Fruit fly (Drosophila melanogaster) whole organism, embryonic: Measurements from ENCODE around the gene cwo.

Experiments
- Adf1 ChIP-seq: fragments of 200-800 bp; sonication (Bioruptor generic); IDR thresholded peaks from 2 replicates; pipeline ENCODE4 v1.3.6; 2022; ENCODE audit warnings: missing biosample characterization, missing genetic modification characterization
- B-H2 ChIP-seq: fragments of 200-800 bp; sonication (Bioruptor generic); optimal IDR thresholded peaks from 2 replicates; lab custom pipeline; 2018; ENCODE audit warnings: missing biosample characterization, mild to moderate bottlenecking, missing genetic modification characterization
- BEAF-32 ChIP-seq: fragments of 200-800 bp; sonication (Bioruptor generic); optimal IDR thresholded peaks from 3 replicates; lab custom pipeline; 2017; ENCODE audit warnings: missing biosample characterization, missing genetic modification characterization, mild to moderate bottlenecking, moderate library complexity, missing genetic modification reagents
- CG11093 ChIP-seq: fragments of 200-800 bp; sonication (Bioruptor generic); IDR thresholded peaks from 3 replicates; pipeline ENCODE4 v1.3.6; 2022; ENCODE audit warnings: missing biosample characterization, missing genetic modification characterization
- CG11560 ChIP-seq: fragments of 200-800 bp; sonication (Bioruptor generic); IDR thresholded peaks from 3 replicates; pipeline ENCODE4 v1.3.6; 2022; ENCODE audit warnings: missing biosample characterization, missing genetic modification characterization
- CG12071 ChIP-seq: fragments of 200-800 bp; sonication (Bioruptor generic); optimal IDR thresholded peaks from 3 replicates; lab custom pipeline; 2018; ENCODE audit warnings: missing biosample characterization, mild to moderate bottlenecking, missing genetic modification characterization
- CG12659 ChIP-seq: fragments of 200-800 bp; sonication (Bioruptor generic); optimal IDR thresholded peaks from 3 replicates; lab custom pipeline; 2017; ENCODE audit warnings: mild to moderate bottlenecking, missing biosample characterization, missing genetic modification reagents, missing genetic modification characterization
- CG12744 ChIP-seq: fragments of 200-800 bp; sonication (Bioruptor generic); optimal IDR thresholded peaks from 2 replicates; lab custom pipeline; 2016; ENCODE audit warnings: missing biosample characterization, missing genetic modification characterization
- CG13296 ChIP-seq: fragments of 200-800 bp; sonication (Bioruptor generic); optimal IDR thresholded peaks from 3 replicates; lab custom pipeline; 2018; ENCODE audit warnings: missing biosample characterization, mild to moderate bottlenecking, missing genetic modification characterization
- CG14050 ChIP-seq: fragments of 200-800 bp; sonication (Bioruptor generic); IDR thresholded peaks from 3 replicates; pipeline ENCODE4 v1.3.6; 2022; ENCODE audit warnings: missing biosample characterization, missing genetic modification characterization
- CG14441 ChIP-seq: fragments of 200-800 bp; sonication (Bioruptor generic); IDR thresholded peaks from 2 replicates; pipeline ENCODE4 v1.3.6; 2022; ENCODE audit warnings: missing biosample characterization, missing genetic modification characterization
- CG1529 ChIP-seq: fragments of 200-800 bp; sonication (Bioruptor generic); optimal IDR thresholded peaks from 3 replicates; lab custom pipeline; 2018; ENCODE audit warnings: missing biosample characterization, missing genetic modification characterization
- CG2678 ChIP-seq: fragments of 200-800 bp; sonication (Bioruptor generic); optimal IDR thresholded peaks from 3 replicates; lab custom pipeline; 2019; ENCODE audit warnings: missing biosample characterization, mild to moderate bottlenecking, missing genetic modification characterization, moderate library complexity
- CG31365 ChIP-seq: fragments of 200-800 bp; sonication (Bioruptor generic); optimal IDR thresholded peaks from 2 replicates; lab custom pipeline; 2018; ENCODE audit warnings: missing biosample characterization, mild to moderate bottlenecking, missing genetic modification characterization
- CG3847 ChIP-seq: fragments of 200-800 bp; sonication (Bioruptor generic); IDR thresholded peaks from 2 replicates; pipeline ENCODE4 v1.3.6; 2022; ENCODE audit warnings: missing biosample characterization, missing genetic modification characterization
- CG6683 ChIP-seq: fragments of 200-800 bp; sonication (Bioruptor generic); optimal IDR thresholded peaks from 2 replicates; lab custom pipeline; 2017; ENCODE audit warnings: missing biosample characterization, mild to moderate bottlenecking, missing genetic modification characterization, missing genetic modification reagents
- CG7372 ChIP-seq: fragments of 200-800 bp; sonication (Bioruptor generic); IDR thresholded peaks from 2 replicates; pipeline ENCODE4 v1.3.6; 2022; ENCODE audit warnings: missing biosample characterization, missing genetic modification characterization
- CG8359 ChIP-seq: fragments of 200-800 bp; sonication (Bioruptor generic); optimal IDR thresholded peaks from 2 replicates; lab custom pipeline; 2017; ENCODE audit warnings: missing biosample characterization, mild to moderate bottlenecking, missing genetic modification characterization, borderline replicate concordance
- Chrac-16 ChIP-seq: fragments of 200-800 bp; sonication (Bioruptor generic); optimal IDR thresholded peaks from 3 replicates; lab custom pipeline; 2016; ENCODE audit warnings: missing biosample characterization, missing genetic modification characterization
- Dll ChIP-seq: fragments of 200-800 bp; sonication (Bioruptor generic); IDR thresholded peaks from 4 replicates; pipeline ENCODE4 v1.3.6; 2022; ENCODE audit warnings: missing biosample characterization, missing genetic modification characterization; ENCODE audit not compliant: partially characterized antibody
- Fer1 ChIP-seq: fragments of 200-800 bp; sonication (Bioruptor generic); optimal IDR thresholded peaks from 2 replicates; lab custom pipeline; 2017; ENCODE audit warnings: missing biosample characterization, mild to moderate bottlenecking, missing genetic modification characterization
- HLH3B ChIP-seq: fragments of 200-800 bp; sonication (Bioruptor generic); IDR thresholded peaks from 2 replicates; pipeline ENCODE4 v1.3.6; 2022; ENCODE audit warnings: missing biosample characterization, missing genetic modification characterization
- HLH54F ChIP-seq: fragments of 200-800 bp; sonication (Bioruptor generic); optimal IDR thresholded peaks from 3 replicates; lab custom pipeline; 2016; ENCODE audit warnings: missing biosample characterization, missing genetic modification characterization
- Hey ChIP-seq: fragments of 200-800 bp; sonication (Bioruptor generic); optimal IDR thresholded peaks from 3 replicates; lab custom pipeline; 2018; ENCODE audit warnings: missing biosample characterization, mild to moderate bottlenecking, missing genetic modification characterization
- Hmr ChIP-seq: fragments of 200-800 bp; sonication (Bioruptor generic); optimal IDR thresholded peaks from 3 replicates; lab custom pipeline; 2017; ENCODE audit warnings: mild to moderate bottlenecking, missing biosample characterization, missing genetic modification reagents, missing genetic modification characterization
- Hsf ChIP-seq: fragments of 200-800 bp; sonication (Bioruptor generic); optimal IDR thresholded peaks from 3 replicates; lab custom pipeline; 2016; ENCODE audit warnings: missing biosample characterization, missing genetic modification characterization
- Mad ChIP-seq: fragments of 200-800 bp; sonication (Bioruptor generic); optimal IDR thresholded peaks from 2 replicates; lab custom pipeline; 2016; ENCODE audit warnings: missing biosample characterization, missing genetic modification characterization
- Meics ChIP-seq: fragments of 200-800 bp; sonication (Bioruptor generic); optimal IDR thresholded peaks from 2 replicates; lab custom pipeline; 2017; ENCODE audit warnings: missing biosample characterization, mild to moderate bottlenecking, missing genetic modification characterization
- NK7.1 ChIP-seq: fragments of 200-800 bp; sonication (Bioruptor generic); optimal IDR thresholded peaks from 3 replicates; lab custom pipeline; 2016; ENCODE audit warnings: missing biosample characterization, missing genetic modification characterization
- Stat92E ChIP-seq, 3 experiments: fragments of >200 bp in 2 of 3; fragments of 200-800 bp in 1 of 3; sonication (Bioruptor generic) in 1 of 3; optimal IDR thresholded peaks; 2 replicates each; lab custom pipeline; 2017 to 2019; ENCODE audit warnings: missing biosample characterization in 3 of 3, missing genetic modification characterization in 3 of 3, mild to moderate bottlenecking in 1 of 3, moderate library complexity in 1 of 3
- Taf1 ChIP-seq: fragments of 200-800 bp; sonication (Bioruptor generic); IDR thresholded peaks from 2 replicates; pipeline ENCODE4 v1.3.6; 2022; ENCODE audit warnings: missing biosample characterization, missing genetic modification characterization
- ara ChIP-seq: fragments of 200-800 bp; sonication (Bioruptor generic); IDR thresholded peaks from 2 replicates; pipeline ENCODE4 v1.3.6; 2022; ENCODE audit warnings: missing biosample characterization, missing genetic modification characterization
- az2 ChIP-seq: fragments of 200-800 bp; sonication (Bioruptor generic); optimal IDR thresholded peaks from 3 replicates; lab custom pipeline; 2016; ENCODE audit warnings: missing biosample characterization, missing genetic modification characterization
- bigmax ChIP-seq: fragments of 200-800 bp; sonication (Bioruptor generic); optimal IDR thresholded peaks from 2 replicates; lab custom pipeline; 2018; ENCODE audit warnings: missing biosample characterization, mild to moderate bottlenecking, missing genetic modification characterization
- bowl ChIP-seq: fragments of 200-800 bp; sonication (Bioruptor generic); IDR thresholded peaks from 2 replicates; pipeline ENCODE4 v1.3.6; 2022; ENCODE audit warnings: missing biosample characterization, missing genetic modification characterization
- btn ChIP-seq: fragments of 200-800 bp; sonication (Bioruptor generic); optimal IDR thresholded peaks from 2 replicates; lab custom pipeline; 2016; ENCODE audit warnings: missing biosample characterization, missing genetic modification characterization
- cg ChIP-seq: fragments of 200-800 bp; sonication (Bioruptor generic); optimal IDR thresholded peaks from 3 replicates; lab custom pipeline; 2019; ENCODE audit warnings: missing biosample characterization, mild to moderate bottlenecking, missing genetic modification characterization, moderate library complexity
- fd96Cb ChIP-seq: fragments of 200-800 bp; sonication (Bioruptor generic); optimal IDR thresholded peaks from 2 replicates; lab custom pipeline; 2018; ENCODE audit warnings: missing biosample characterization, mild to moderate bottlenecking, missing genetic modification characterization, moderate library complexity
- ftz-f1 ChIP-seq: fragments of 200-800 bp; sonication (Bioruptor generic); optimal IDR thresholded peaks from 2 replicates; lab custom pipeline; 2016; ENCODE audit warnings: missing biosample characterization, missing genetic modification characterization
- gcm2 ChIP-seq: fragments of 200-800 bp; sonication (Bioruptor generic); optimal IDR thresholded peaks from 2 replicates; lab custom pipeline; 2016; ENCODE audit warnings: missing biosample characterization, missing genetic modification characterization
- insv ChIP-seq, 2 experiments: fragments of 200-800 bp; sonication (Bioruptor generic); optimal IDR thresholded peaks; 3 replicates each; lab custom pipeline; 2016 to 2018; ENCODE audit warnings: missing biosample characterization in 2 of 2, missing genetic modification characterization in 2 of 2
- inv ChIP-seq: fragments of 200-800 bp; sonication (Bioruptor generic); IDR thresholded peaks from 2 replicates; pipeline ENCODE4 v1.3.6; 2022; ENCODE audit warnings: missing biosample characterization, missing genetic modification characterization; ENCODE audit not compliant: partially characterized antibody
- mirr ChIP-seq: fragments of 200-800 bp; sonication (Bioruptor generic); optimal IDR thresholded peaks from 3 replicates; lab custom pipeline; 2018; ENCODE audit warnings: missing biosample characterization, mild to moderate bottlenecking, missing genetic modification characterization
- pros ChIP-seq: fragments of 200-800 bp; sonication (Bioruptor generic); optimal IDR thresholded peaks from 3 replicates; lab custom pipeline; 2019; ENCODE audit warnings: missing biosample characterization, mild to moderate bottlenecking, missing genetic modification characterization, moderate library complexity
- salm ChIP-seq: fragments of 200-800 bp; sonication (Bioruptor generic); optimal IDR thresholded peaks from 2 replicates; lab custom pipeline; 2018; ENCODE audit warnings: missing biosample characterization, mild to moderate bottlenecking, missing genetic modification characterization
- scrt ChIP-seq: fragments of 200-800 bp; sonication (Bioruptor generic); optimal IDR thresholded peaks from 2 replicates; lab custom pipeline; 2018; ENCODE audit warnings: missing biosample characterization, mild to moderate bottlenecking, missing genetic modification characterization, moderate library complexity
- sim ChIP-seq: fragments of 200-800 bp; sonication (Bioruptor generic); IDR thresholded peaks from 2 replicates; pipeline ENCODE4 v1.3.6; 2022; ENCODE audit warnings: missing biosample characterization, missing genetic modification characterization
- vvl ChIP-seq: fragments of 200-800 bp; sonication (Bioruptor generic); IDR thresholded peaks from 2 replicates; pipeline ENCODE4 v1.3.6; 2022; ENCODE audit warnings: missing biosample characterization, missing genetic modification characterization
- wdn ChIP-seq: fragments of 200-800 bp; sonication (Bioruptor generic); IDR thresholded peaks from 2 replicates; pipeline ENCODE4 v1.3.6; 2022; ENCODE audit warnings: missing biosample characterization, missing genetic modification characterization

The cwo gene

dm6 chr3R:10393654-10394367, 5.8 kb downstream of the cwo start (continued):
- TF ChIP-seq Mad (GFP tag; lab: Kevin White, UChicago) (peak; percentile 61), CG11560 (tag; lab: Robert Waterston, UW) (no peak), fd96Cb (tag; lab: Kevin White, UChicago) (peak; percentile 78), wdn (GFP tag; lab: Robert Waterston, UW) (peak; percentile 80), Hey (tag; lab: Kevin White, UChicago) (peak; percentile 14), BEAF-32 (GFP tag; lab: Kevin White, UChicago) (no peak), vvl (GFP tag; lab: Robert Waterston, UW) (peak; percentile 91), CG31365 (tag; lab: Kevin White, UChicago) (peak; percentile 37), CG12744 (GFP tag; lab: Kevin White, UChicago) (peak; percentile 86), CG14050 (peak; percentile 85), pros (GFP tag; lab: Kevin White, UChicago) (no peak), gcm2 (GFP tag; lab: Kevin White, UChicago) (peak; percentile 43), CG3847 (GFP tag; lab: Robert Waterston, UW) (peak; percentile 78), inv (GFP tag; lab: Robert Waterston, UW) (no peak), bowl (peak; percentile 86), CG14441 (GFP tag; lab: Robert Waterston, UW) (peak; percentile 91), CG2678 (tag; lab: Kevin White, UChicago) (peak; percentile 90), CG13296 (GFP tag; lab: Kevin White, UChicago) (peak; percentile 80), CG12659 (GFP tag; lab: Kevin White, UChicago) (peak; percentile 86), bigmax (no peak), CG11093 (GFP tag; lab: Robert Waterston, UW) (peak; percentile 58; the same call in 2 of the 3 replicates), Chrac-16 (GFP tag; lab: Kevin White, UChicago) (peak; percentile 55), scrt (GFP tag; lab: Kevin White, UChicago) (peak; percentile 16), CG7372 (GFP tag; lab: Robert Waterston, UW) (peak; percentile 82), mirr (GFP tag; lab: Kevin White, UChicago) (no peak), Adf1 (GFP tag; lab: Robert Waterston, UW) (peak; percentile 49), Taf1 (peak; percentile 68), az2 (GFP tag; lab: Kevin White, UChicago) (peak; percentile 72), Stat92E (GFP tag; optimal IDR thresholded peaks at IDR 0.05; lab: Kevin White, UChicago) (no peak), HLH3B (GFP tag; lab: Robert Waterston, UW) (peak; percentile 86), cg (GFP tag; lab: Kevin White, UChicago) (no peak), Hsf (GFP tag; lab: Kevin White, UChicago) (peak; percentile 87), ftz-f1 (GFP tag; lab: Kevin White, UChicago) (peak; percentile 87), Dll (GFP tag; lab: Robert Waterston, UW) (no peak), Fer1 (peak; percentile 76), HLH54F (peak; percentile 48), NK7.1 (GFP tag; lab: Kevin White, UChicago) (peak; percentile 50), CG1529 (GFP tag; lab: Kevin White, UChicago) (peak; percentile 59), btn (GFP tag; lab: Kevin White, UChicago) (peak; percentile 52), salm (peak; percentile 77), ara (GFP tag; lab: Robert Waterston, UW) (peak; percentile 64; the same call in 1 of the 2 replicates), CG8359 (no peak), insv (GFP tag; optimal IDR thresholded peaks at IDR 0.05; lab: Kevin White, UChicago) (peak in 1 of 2 experiments; percentile 38), CG6683 (GFP tag; lab: Kevin White, UChicago) (peak; percentile 39), Meics (GFP tag; lab: Kevin White, UChicago) (peak; percentile 77), CG12071 (GFP tag; lab: Kevin White, UChicago) (peak; percentile 86), sim (GFP tag; lab: Robert Waterston, UW) (peak; percentile 70; the same call in 1 of the 2 replicates), B-H2 (GFP tag; lab: Kevin White, UChicago) (no peak), Hmr (GFP tag; lab: Kevin White, UChicago) (peak; percentile 76)
